Worm (Caenorhabditis elegans) whole organism, midembryonic: ENCODE results near the gene nhr-21.

Experiments
- T22C8.4 ChIP-seq: fragments of 200-800 bp; sonication (Bioruptor generic); IDR thresholded peaks from 2 replicates; pipeline ENCODE4 v1.3.6; 2022; ENCODE audit warnings: missing genetic modification characterization, missing compliant biosample characterization
- cog-1 ChIP-seq: sonication (generic microtip); optimal IDR thresholded peaks from 2 replicates; lab custom pipeline; 2016; ENCODE audit warnings: missing genetic modification characterization, missing compliant biosample characterization
- flt-1 ChIP-seq: fragments of 200-800 bp; sonication (Bioruptor generic); IDR thresholded peaks from 2 replicates; pipeline ENCODE4 v1.3.6; 2022; ENCODE audit warnings: missing genetic modification characterization, missing compliant biosample characterization
- klf-2 ChIP-seq: fragments of 200-800 bp; sonication (Bioruptor generic); conservative IDR thresholded peaks from 2 replicates; pipeline ENCODE4 v1.3.6; 2022; ENCODE audit warnings: missing genetic modification reagents, missing genetic modification characterization, missing compliant biosample characterization
- med-1 ChIP-seq: sonication (generic microtip); optimal IDR thresholded peaks from 2 replicates; lab custom pipeline; 2017; ENCODE audit warnings: missing genetic modification characterization, mild to moderate bottlenecking, missing compliant biosample characterization, antibody characterized with exemption, missing genetic modification reagents; ENCODE audit not compliant: insufficient read depth
- ref-1 ChIP-seq: fragments of 200-800 bp; sonication (Bioruptor generic); conservative IDR thresholded peaks from 2 replicates; pipeline ENCODE4 v1.3.6; 2022; ENCODE audit warnings: missing genetic modification reagents, missing genetic modification characterization, missing compliant biosample characterization
- tab-1 ChIP-seq: fragments of 200-800 bp; sonication (Bioruptor generic); IDR thresholded peaks from 2 replicates; pipeline ENCODE4 v1.3.6; 2022; ENCODE audit warnings: missing genetic modification characterization, missing compliant biosample characterization
- ztf-23 ChIP-seq: fragments of 200-800 bp; sonication (Bioruptor generic); IDR thresholded peaks from 2 replicates; pipeline ENCODE4 v1.3.6; 2022; ENCODE audit warnings: missing genetic modification reagents, missing genetic modification characterization, missing compliant biosample characterization
- ztf-29 ChIP-seq: fragments of 200-800 bp; sonication (Bioruptor generic); IDR thresholded peaks from 2 replicates; pipeline ENCODE4 v1.3.6; 2022; ENCODE audit warnings: missing genetic modification reagents, missing genetic modification characterization, missing compliant biosample characterization

Gene nhr-21

DNA sequence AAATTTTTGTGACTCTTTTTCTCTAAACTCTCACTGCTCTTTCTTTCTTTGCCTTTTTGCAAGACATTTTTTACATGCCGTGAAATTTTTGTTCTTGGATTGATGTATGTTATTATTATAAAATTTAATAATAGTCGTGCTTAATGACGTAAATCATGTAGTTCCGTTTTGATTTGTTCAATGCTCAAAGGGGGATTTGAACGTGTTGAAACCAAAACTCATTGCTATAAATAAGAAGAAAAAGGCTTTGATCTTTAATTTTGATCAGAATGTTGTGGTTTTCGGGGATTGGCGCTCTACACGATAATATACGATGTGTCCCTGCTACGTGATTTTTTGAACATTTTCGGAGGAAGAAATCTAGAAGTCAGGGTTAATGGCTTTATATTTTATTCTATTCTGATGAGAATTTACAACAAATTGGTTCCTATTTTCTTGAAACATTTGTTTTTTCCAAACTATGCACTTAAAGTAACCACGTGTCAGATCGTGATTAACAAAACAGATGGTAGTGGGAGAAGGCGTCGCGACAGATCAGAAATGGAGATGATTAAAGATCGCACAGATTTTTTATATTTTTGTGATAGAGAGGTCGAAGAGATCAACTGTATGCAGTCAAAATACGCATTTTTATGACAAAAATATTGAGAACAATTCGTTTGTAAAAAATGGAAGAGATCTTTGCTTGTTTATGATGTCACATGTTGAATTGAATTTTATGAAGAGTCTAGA is 2.7 kb downstream of the nhr-21 start:
- TF ChIP-seq flt-1 (no peak), ztf-23 (no peak), klf-2 (GFP tag; lab: Robert Waterston, UW) (no peak), med-1 (GFP tag; lab: Kevin White, UChicago) (no peak)

DNA sequence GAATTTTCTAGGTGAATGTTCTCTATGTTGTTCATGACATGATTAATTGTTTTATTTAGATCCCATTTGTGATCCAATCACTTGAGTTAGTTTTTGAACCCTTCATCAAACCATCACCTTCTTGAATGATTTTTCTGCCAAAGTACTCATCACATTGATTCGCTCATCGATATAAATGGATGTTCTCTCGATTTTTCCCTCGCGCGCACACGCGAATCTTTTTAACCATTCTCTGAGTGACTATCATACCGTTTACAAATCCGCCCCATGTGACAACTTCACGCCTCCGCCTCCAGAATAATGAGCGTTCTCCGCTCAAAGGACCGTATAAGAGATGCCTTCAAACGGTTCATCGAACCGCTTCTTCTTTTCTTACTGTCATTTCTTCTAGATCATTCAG is 3.9 kb downstream of the nhr-21 start:
- TF ChIP-seq ztf-29 (GFP tag; lab: Robert Waterston, UW) = no peak
- no peak for TF ChIP-seq flt-1
- no peak for TF ChIP-seq klf-2 (GFP tag; lab: Robert Waterston, UW)
- TF ChIP-seq ztf-23 = no peak
- no peak for TF ChIP-seq T22C8.4 (GFP tag; lab: Robert Waterston, UW)
- TF ChIP-seq med-1 (GFP tag; lab: Kevin White, UChicago) = no peak
- no peak for TF ChIP-seq tab-1 (GFP tag; lab: Robert Waterston, UW)
- TF ChIP-seq cog-1 (tag; lab: Kevin White, UChicago) = no peak

DNA sequence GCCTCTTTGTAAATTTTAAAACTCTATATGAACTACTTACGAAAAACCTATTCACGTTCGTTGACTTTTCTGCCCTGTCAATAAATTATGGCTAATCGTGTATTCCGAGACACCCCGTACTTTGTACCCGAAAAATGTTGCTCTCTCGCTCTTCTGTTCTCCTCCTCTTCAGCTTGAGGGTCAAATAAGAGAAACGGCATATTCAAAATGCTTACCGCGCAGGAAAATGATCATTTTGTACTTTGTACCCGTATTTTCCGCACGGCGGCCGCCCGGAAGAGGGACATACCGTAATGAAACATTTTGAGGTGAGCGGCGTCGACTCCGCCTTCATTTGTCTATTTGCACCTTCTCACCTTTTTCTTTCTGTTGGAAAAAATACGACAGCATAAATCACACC is 4.6 kb downstream of the nhr-21 start:
- no peak for TF ChIP-seq ref-1 (GFP tag; lab: Robert Waterston, UW)
- 0 out of 2 replicates have a peak, but pooled peaks have one; percentile 9 for TF ChIP-seq ztf-29 (GFP tag; lab: Robert Waterston, UW)

ce11 chrII:7345858-7346257 is 6.8 kb downstream of the nhr-21 start:
- TF ChIP-seq ztf-23 (no peak), med-1 (GFP tag; lab: Kevin White, UChicago) (no peak), tab-1 (GFP tag; lab: Robert Waterston, UW) (no peak), cog-1 (tag; lab: Kevin White, UChicago) (no peak), flt-1 (no peak), ref-1 (GFP tag; lab: Robert Waterston, UW) (no peak), ztf-29 (GFP tag; lab: Robert Waterston, UW) (no peak), klf-2 (GFP tag; lab: Robert Waterston, UW) (no peak), T22C8.4 (GFP tag; lab: Robert Waterston, UW) (no peak)

DNA sequence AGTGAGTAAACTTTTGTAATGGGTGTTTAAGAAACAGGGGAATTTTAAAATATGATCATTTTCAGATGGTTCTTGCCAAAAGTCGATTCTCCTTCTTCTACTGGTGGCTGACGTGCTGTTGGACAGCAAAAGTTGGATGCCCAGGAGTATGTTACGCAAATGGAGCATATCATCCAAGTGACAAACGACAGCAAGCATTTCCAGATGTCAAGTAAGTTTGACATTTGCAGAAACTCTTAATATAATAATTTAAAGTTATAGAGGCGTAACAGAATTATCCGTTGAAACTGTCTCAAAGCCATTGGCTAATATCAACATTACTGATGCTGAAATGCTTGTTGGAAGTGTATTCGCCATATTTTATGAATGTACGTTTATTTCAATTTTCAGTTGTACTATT is 9.0 kb downstream of the nhr-21 start:
- no peak for TF ChIP-seq tab-1 (GFP tag; lab: Robert Waterston, UW)
- no peak for TF ChIP-seq T22C8.4 (GFP tag; lab: Robert Waterston, UW)
- TF ChIP-seq klf-2 (GFP tag; lab: Robert Waterston, UW) = no peak
- no peak for TF ChIP-seq cog-1 (tag; lab: Kevin White, UChicago)
- no peak for TF ChIP-seq ztf-29 (GFP tag; lab: Robert Waterston, UW)

DNA sequence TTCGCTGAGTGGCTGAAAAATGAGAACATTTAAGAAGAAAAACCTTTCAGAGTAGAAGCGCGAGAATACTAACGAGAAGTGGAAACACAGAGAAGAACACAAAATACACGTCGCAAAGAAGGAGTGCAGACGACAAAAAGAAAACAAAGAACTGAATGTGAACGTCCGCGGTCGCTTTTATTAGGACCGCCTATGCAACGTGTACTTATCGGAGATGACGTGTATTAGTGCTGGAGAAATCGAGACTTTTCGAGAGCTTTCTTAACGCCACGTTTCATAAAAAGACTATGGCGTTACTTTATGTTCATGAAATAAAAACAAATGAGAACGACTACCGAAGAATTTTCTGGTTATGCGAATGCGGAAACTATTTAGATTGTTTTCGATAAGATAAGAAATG is 13.5 kb downstream of the nhr-21 start, which contains the start of gene hsp-4:
hsp-4 (minus strand) TSS at position 139 of the 400 bp plus-strand sequence.
- no peak for TF ChIP-seq klf-2 (GFP tag; lab: Robert Waterston, UW)
- TF ChIP-seq ref-1 (GFP tag; lab: Robert Waterston, UW) = no peak
- no peak for TF ChIP-seq flt-1
- TF ChIP-seq med-1 (GFP tag; lab: Kevin White, UChicago) = no peak
- no peak for TF ChIP-seq cog-1 (tag; lab: Kevin White, UChicago)
- no peak for TF ChIP-seq T22C8.4 (GFP tag; lab: Robert Waterston, UW)
- no peak for TF ChIP-seq ztf-23
- no peak for TF ChIP-seq tab-1 (GFP tag; lab: Robert Waterston, UW)
- TF ChIP-seq ztf-29 (GFP tag; lab: Robert Waterston, UW) = no peak

DNA sequence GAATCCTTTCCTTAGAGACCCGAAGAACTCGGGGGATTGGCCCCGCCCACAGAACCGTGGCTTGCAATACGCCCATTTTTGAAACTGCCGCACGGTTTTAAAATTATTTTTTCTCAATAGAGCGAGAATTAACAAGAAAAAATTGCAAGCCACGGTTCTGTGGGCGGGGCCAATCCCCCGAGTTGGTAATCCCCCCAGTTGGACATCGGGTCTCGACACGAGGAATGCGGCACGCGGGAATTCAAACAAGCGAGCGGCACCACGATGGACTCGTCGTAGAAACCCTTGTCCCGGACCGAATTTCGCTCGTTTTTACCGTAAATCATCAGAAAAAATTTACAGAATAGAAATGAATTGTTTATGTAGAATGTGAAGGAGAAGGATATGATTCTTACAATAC is 14.0 kb downstream of the nhr-21 start:
- TF ChIP-seq med-1 (GFP tag; lab: Kevin White, UChicago) (no peak), flt-1 (0 out of 2 replicates have a peak, but pooled peaks have one; percentile 33)

ce11 chrII:7356326-7356725 is 17.3 kb downstream of the nhr-21 start, which contains the start of gene haf-2:
haf-2 (minus strand) TSS chrII:7356426.
- TF ChIP-seq ztf-29 (GFP tag; lab: Robert Waterston, UW) (no peak), ref-1 (GFP tag; lab: Robert Waterston, UW) (no peak), T22C8.4 (GFP tag; lab: Robert Waterston, UW) (no peak), ztf-23 (no peak), klf-2 (GFP tag; lab: Robert Waterston, UW) (no peak), tab-1 (GFP tag; lab: Robert Waterston, UW) (no peak), flt-1 (no peak), med-1 (GFP tag; lab: Kevin White, UChicago) (no peak), cog-1 (tag; lab: Kevin White, UChicago) (no peak)

DNA sequence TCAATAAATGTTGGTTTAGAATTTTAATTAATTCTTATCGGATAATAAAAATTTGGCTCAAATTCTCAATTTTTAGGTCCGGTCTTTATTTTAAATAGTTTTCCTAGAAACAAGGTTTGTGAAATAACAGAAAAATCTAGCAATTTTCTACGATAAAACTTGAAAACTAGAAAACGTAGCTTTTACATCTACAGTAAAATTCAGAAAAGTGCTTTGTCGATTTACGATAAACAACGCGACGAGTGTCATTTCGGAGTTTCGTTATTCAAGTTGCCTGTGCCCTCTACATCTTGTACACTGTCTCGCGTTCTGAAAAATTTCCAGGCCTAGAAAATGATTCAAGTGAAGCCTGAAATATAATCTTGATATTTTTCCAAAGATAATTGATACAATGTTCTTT is 17.7 kb downstream of the nhr-21 start:
- TF ChIP-seq ztf-23 = no peak
- no peak for TF ChIP-seq tab-1 (GFP tag; lab: Robert Waterston, UW)
- TF ChIP-seq ztf-29 (GFP tag; lab: Robert Waterston, UW) = no peak
- no peak for TF ChIP-seq flt-1
- no peak for TF ChIP-seq cog-1 (tag; lab: Kevin White, UChicago)
- TF ChIP-seq med-1 (GFP tag; lab: Kevin White, UChicago) = no peak
- TF ChIP-seq klf-2 (GFP tag; lab: Robert Waterston, UW) = no peak
- TF ChIP-seq ref-1 (GFP tag; lab: Robert Waterston, UW) = no peak

DNA sequence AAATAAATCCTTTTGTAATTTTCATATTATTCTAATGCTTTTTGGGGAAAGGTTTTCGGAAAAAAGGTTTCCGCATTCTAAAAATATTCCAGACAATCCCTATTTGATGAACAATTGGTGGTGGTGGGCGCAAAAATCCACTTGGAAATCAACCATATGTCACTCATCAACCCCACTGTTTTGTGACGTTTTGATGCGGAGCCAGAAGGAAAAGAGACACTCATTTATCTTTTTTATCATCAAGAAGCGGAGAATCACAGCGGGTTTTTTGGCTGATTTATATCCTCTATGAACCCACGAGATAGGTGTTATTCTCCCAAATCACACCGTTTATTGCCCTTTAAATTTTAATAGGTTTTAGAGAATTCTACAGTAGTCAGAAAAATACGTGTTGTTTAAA is 18.1 kb downstream of the nhr-21 start:
- TF ChIP-seq cog-1 (tag; lab: Kevin White, UChicago) = no peak
- no peak for TF ChIP-seq ztf-29 (GFP tag; lab: Robert Waterston, UW)
- TF ChIP-seq T22C8.4 (GFP tag; lab: Robert Waterston, UW) = no peak
- no peak for TF ChIP-seq flt-1
- TF ChIP-seq tab-1 (GFP tag; lab: Robert Waterston, UW) = no peak
- TF ChIP-seq med-1 (GFP tag; lab: Kevin White, UChicago) = no peak
- TF ChIP-seq ref-1 (GFP tag; lab: Robert Waterston, UW) = no peak
- TF ChIP-seq ztf-23 = no peak
- TF ChIP-seq klf-2 (GFP tag; lab: Robert Waterston, UW) = no peak
